Worm (Caenorhabditis elegans) whole organism, young adult: ENCODE results near the gene T26H5.11.

ENCODE experiments used
- B0035.1 ChIP-seq: sonication (generic microtip); optimal IDR thresholded peaks from 2 replicates; lab custom pipeline; 2016; ENCODE audit warnings: missing genetic modification characterization, mild to moderate bottlenecking, missing compliant biosample characterization, missing genotype, missing genetic modification reagents
- B0336.3 ChIP-seq: fragments of 200-800 bp; sonication (Bioruptor generic); IDR thresholded peaks from 2 replicates; pipeline ENCODE4 v1.3.6; 2022; ENCODE audit warnings: missing genetic modification characterization, missing compliant biosample characterization
- D2030.7 ChIP-seq: fragments of 200-800 bp; sonication (Bioruptor generic); IDR thresholded peaks from 2 replicates; pipeline ENCODE4 v1.3.6; 2022; ENCODE audit warnings: missing genetic modification reagents, missing genetic modification characterization, missing compliant biosample characterization
- F39B2.1 ChIP-seq: fragments of 200-800 bp; sonication (Bioruptor generic); IDR thresholded peaks from 2 replicates; pipeline ENCODE4 v1.3.6; 2022; ENCODE audit warnings: missing genetic modification reagents, missing genetic modification characterization, missing compliant biosample characterization
- F49E8.2 ChIP-seq: sonication (generic microtip); optimal IDR thresholded peaks from 3 replicates; lab custom pipeline; 2017; ENCODE audit warnings: missing genetic modification characterization, mild to moderate bottlenecking, missing compliant biosample characterization, antibody characterized with exemption, moderate library complexity; ENCODE audit not compliant: insufficient read depth
- F55B11.4 ChIP-seq: sonication (generic microtip); optimal IDR thresholded peaks from 2 replicates; lab custom pipeline; 2016; ENCODE audit warnings: missing compliant biosample characterization, missing genetic modification characterization, borderline replicate concordance; ENCODE audit not compliant: insufficient read depth
- F57A8.1 ChIP-seq: fragments of 200-800 bp; sonication (Bioruptor generic); optimal IDR thresholded peaks from 2 replicates; lab custom pipeline; 2018; ENCODE audit warnings: mild to moderate bottlenecking, missing genetic modification characterization, moderate library complexity, missing compliant biosample characterization
- F57C9.4 ChIP-seq: sonication (generic microtip); optimal IDR thresholded peaks from 2 replicates; lab custom pipeline; 2017; ENCODE audit warnings: mild to moderate bottlenecking, missing genetic modification characterization, missing compliant biosample characterization
- K12H6.12 ChIP-seq: fragments of 200-800 bp; sonication (Bioruptor generic); optimal IDR thresholded peaks from 2 replicates; lab custom pipeline; 2018; ENCODE audit warnings: mild to moderate bottlenecking, missing genetic modification characterization, missing compliant biosample characterization
- T26A5.8 ChIP-seq: sonication (generic microtip); optimal IDR thresholded peaks from 2 replicates; lab custom pipeline; 2016; ENCODE audit warnings: missing genetic modification characterization, missing compliant biosample characterization
- Y56A3A.18 ChIP-seq: fragments of 200-800 bp; sonication (Bioruptor generic); IDR thresholded peaks from 2 replicates; pipeline ENCODE4 v1.3.6; 2022; ENCODE audit warnings: missing genetic modification reagents, missing genetic modification characterization, missing compliant biosample characterization
- Y67H2A.10 ChIP-seq: fragments of 200-800 bp; sonication (Bioruptor generic); conservative IDR thresholded peaks from 2 replicates; pipeline ENCODE4 v1.3.6; 2022; ENCODE audit warnings: missing genetic modification reagents, missing genetic modification characterization, missing compliant biosample characterization
- ama-1 ChIP-seq, 3 experiments: fragments of 150-350 bp in 1 of 3; sonication (generic microtip) in 2 of 3; optimal IDR thresholded peaks; 2 replicates each; lab custom pipeline; 2014 to 2018; ENCODE audit warnings: missing biosample characterization in 2 of 3, missing genetic modification characterization in 2 of 3, missing genetic modification reagents in 2 of 3
- attf-3 ChIP-seq: fragments of 200-800 bp; sonication (Bioruptor generic); conservative IDR thresholded peaks from 2 replicates; pipeline ENCODE4 v1.3.6; 2022; ENCODE audit warnings: missing genetic modification reagents, missing genetic modification characterization, missing compliant biosample characterization
- attf-5 ChIP-seq: fragments of 200-800 bp; sonication (Bioruptor generic); optimal IDR thresholded peaks from 2 replicates; lab custom pipeline; 2018; ENCODE audit warnings: mild to moderate bottlenecking, missing genetic modification characterization, missing compliant biosample characterization
- attf-6 ChIP-seq: fragments of 200-800 bp; sonication (Bioruptor generic); IDR thresholded peaks from 2 replicates; pipeline ENCODE4 v1.3.6; 2022; ENCODE audit warnings: missing genetic modification reagents, missing genetic modification characterization, missing compliant biosample characterization
- cebp-2 ChIP-seq: fragments of 200-800 bp; sonication (Bioruptor generic); IDR thresholded peaks from 2 replicates; pipeline ENCODE4 v1.3.6; 2022; ENCODE audit warnings: missing genetic modification characterization, missing compliant biosample characterization
- ceh-100 ChIP-seq: fragments of 200-800 bp; sonication (Bioruptor generic); IDR thresholded peaks from 2 replicates; pipeline ENCODE4 v1.3.6; 2022; ENCODE audit warnings: missing genetic modification reagents, missing genetic modification characterization, missing compliant biosample characterization
- ceh-58 ChIP-seq: fragments of 200-800 bp; sonication (Bioruptor generic); IDR thresholded peaks from 2 replicates; pipeline ENCODE4 v1.3.6; 2022; ENCODE audit warnings: missing genetic modification characterization, missing compliant biosample characterization
- gei-17 ChIP-seq: fragments of 200-800 bp; sonication (Bioruptor generic); optimal IDR thresholded peaks from 2 replicates; lab custom pipeline; 2018; ENCODE audit warnings: mild to moderate bottlenecking, missing genetic modification characterization, missing compliant biosample characterization
- him-1 ChIP-seq: sonication (generic microtip); optimal IDR thresholded peaks from 2 replicates; lab custom pipeline; 2016; ENCODE audit warnings: missing genotype, missing genetic modification reagents, missing genetic modification characterization, missing compliant biosample characterization
- hlh-12 ChIP-seq: sonication (generic microtip); optimal IDR thresholded peaks from 2 replicates; lab custom pipeline; 2016; ENCODE audit warnings: missing genetic modification characterization, missing compliant biosample characterization
- hlh-26 ChIP-seq: fragments of 200-800 bp; sonication (Bioruptor generic); conservative IDR thresholded peaks from 2 replicates; pipeline ENCODE4 v1.3.6; 2022; ENCODE audit warnings: missing genetic modification reagents, missing genetic modification characterization, missing compliant biosample characterization
- hmg-1.2 ChIP-seq: fragments of 200-800 bp; sonication (Bioruptor generic); IDR thresholded peaks from 2 replicates; pipeline ENCODE4 v1.3.6; 2022; ENCODE audit warnings: missing genetic modification reagents, missing genetic modification characterization, missing compliant biosample characterization
- hsf-1 ChIP-seq: fragments of 200-800 bp; sonication (Bioruptor generic); IDR thresholded peaks from 2 replicates; pipeline ENCODE4 v1.3.6; 2022; ENCODE audit warnings: missing genetic modification reagents, missing genetic modification characterization, missing compliant biosample characterization
- lag-1 ChIP-seq: fragments of 200-800 bp; sonication (Bioruptor generic); IDR thresholded peaks from 2 replicates; pipeline ENCODE4 v1.3.6; 2022; ENCODE audit warnings: missing genetic modification reagents, missing genetic modification characterization, missing compliant biosample characterization
- let-526 ChIP-seq: fragments of 200-800 bp; sonication (Bioruptor generic); IDR thresholded peaks from 2 replicates; pipeline ENCODE4 v1.3.6; 2022; ENCODE audit warnings: missing genetic modification reagents, missing genetic modification characterization, missing compliant biosample characterization
- lin-35 ChIP-seq, 3 experiments: fragments of 150-350 bp in 2 of 3; sonication (generic microtip) in 1 of 3; optimal IDR thresholded peaks; 2 replicates each; lab custom pipeline; 2014 to 2018; ENCODE audit warnings: missing biosample characterization in 3 of 3, missing genetic modification characterization in 3 of 3, missing genetic modification reagents in 3 of 3
- lin-40 ChIP-seq: sonication (generic microtip); optimal IDR thresholded peaks from 2 replicates; lab custom pipeline; 2016; ENCODE audit warnings: missing genetic modification characterization, mild to moderate bottlenecking, missing compliant biosample characterization, missing genotype, missing genetic modification reagents
- lir-1 ChIP-seq: fragments of 200-800 bp; sonication (Bioruptor generic); conservative IDR thresholded peaks from 2 replicates; pipeline ENCODE4 v1.3.6; 2022; ENCODE audit warnings: missing genetic modification reagents, missing genetic modification characterization, missing compliant biosample characterization
- madf-3 ChIP-seq: fragments of 200-800 bp; sonication (Bioruptor generic); IDR thresholded peaks from 2 replicates; pipeline ENCODE4 v1.3.6; 2022; ENCODE audit warnings: missing genetic modification reagents, missing genetic modification characterization, missing compliant biosample characterization
- madf-8 ChIP-seq: fragments of 200-800 bp; sonication (Bioruptor generic); conservative IDR thresholded peaks from 2 replicates; pipeline ENCODE4 v1.3.6; 2022; ENCODE audit warnings: missing genetic modification reagents, missing genetic modification characterization, missing compliant biosample characterization
- mcd-1 ChIP-seq: fragments of 200-800 bp; sonication (Bioruptor generic); IDR thresholded peaks from 2 replicates; pipeline ENCODE4 v1.3.6; 2022; ENCODE audit warnings: missing genetic modification reagents, missing genetic modification characterization, missing compliant biosample characterization
- nfya-1 ChIP-seq: sonication (generic microtip); optimal IDR thresholded peaks from 2 replicates; lab custom pipeline; 2017; ENCODE audit warnings: antibody characterized with exemption, missing compliant biosample characterization, missing genetic modification characterization, borderline replicate concordance; ENCODE audit not compliant: insufficient read depth
- nhr-80 ChIP-seq: sonication (generic microtip); optimal IDR thresholded peaks from 2 replicates; lab custom pipeline; 2016; ENCODE audit warnings: missing genetic modification characterization, missing compliant biosample characterization
- pbrm-1 ChIP-seq: fragments of 200-800 bp; sonication (Bioruptor generic); IDR thresholded peaks from 2 replicates; pipeline ENCODE4 v1.3.6; 2022; ENCODE audit warnings: missing genetic modification reagents, missing genetic modification characterization, missing compliant biosample characterization
- rcor-1 ChIP-seq: fragments of 200-800 bp; sonication (Bioruptor generic); IDR thresholded peaks from 2 replicates; pipeline ENCODE4 v1.3.6; 2022; ENCODE audit warnings: missing genetic modification reagents, missing genetic modification characterization, missing compliant biosample characterization
- repo-1 ChIP-seq: sonication (generic microtip); optimal IDR thresholded peaks from 2 replicates; lab custom pipeline; 2017; ENCODE audit warnings: mild to moderate bottlenecking, missing genetic modification characterization, missing compliant biosample characterization
- snpc-1.3 ChIP-seq: sonication (generic microtip); optimal IDR thresholded peaks from 2 replicates; lab custom pipeline; 2017; ENCODE audit warnings: missing genetic modification characterization, mild to moderate bottlenecking, missing compliant biosample characterization, antibody characterized with exemption, moderate library complexity, missing genotype, missing genetic modification reagents; ENCODE audit not compliant: insufficient read depth
- snpc-4 ChIP-seq, 5 experiments: fragments of 150-350 bp in 1 of 5; sonication (generic microtip) in 4 of 5; optimal IDR thresholded peaks; 2 replicates each; lab custom pipeline; 2014 to 2018; ENCODE audit warnings: missing genetic modification characterization in 5 of 5, missing biosample characterization in 3 of 5, antibody characterized with exemption in 2 of 5, mild to moderate bottlenecking in 2 of 5, missing compliant biosample characterization in 2 of 5, missing genotype in 2 of 5, moderate library complexity in 2 of 5, missing genetic modification reagents in 1 of 5
- tbp1 ChIP-seq: fragments of 200-800 bp; sonication (Bioruptor generic); optimal IDR thresholded peaks from 2 replicates; lab custom pipeline; 2018; ENCODE audit warnings: mild to moderate bottlenecking, missing genetic modification characterization, missing compliant biosample characterization
- unc-62 ChIP-seq: fragments of 150-350 bp; optimal IDR thresholded peaks from 2 replicates; lab custom pipeline; 2014; ENCODE audit warnings: missing biosample characterization, missing genetic modification reagents, missing genetic modification characterization
- zfh-2 ChIP-seq: fragments of 200-800 bp; sonication (Bioruptor generic); conservative IDR thresholded peaks from 2 replicates; pipeline ENCODE4 v1.3.6; 2022; ENCODE audit warnings: missing genetic modification reagents, missing genetic modification characterization, missing compliant biosample characterization
- zim-3 ChIP-seq: sonication (generic microtip); optimal IDR thresholded peaks from 2 replicates; lab custom pipeline; 2017; ENCODE audit warnings: mild to moderate bottlenecking, missing genetic modification characterization, moderate library complexity, missing compliant biosample characterization
- ztf-18 ChIP-seq: sonication (generic microtip); optimal IDR thresholded peaks from 2 replicates; lab custom pipeline; 2016; ENCODE audit warnings: missing genotype, mild to moderate bottlenecking, missing genetic modification characterization, missing compliant biosample characterization
- ztf-3 ChIP-seq: fragments of 200-800 bp; sonication (Bioruptor generic); optimal IDR thresholded peaks from 2 replicates; lab custom pipeline; 2018; ENCODE audit warnings: mild to moderate bottlenecking, missing genetic modification characterization, missing compliant biosample characterization
- ztf-6 ChIP-seq: fragments of 200-800 bp; sonication (Bioruptor generic); IDR thresholded peaks from 2 replicates; pipeline ENCODE4 v1.3.6; 2022; ENCODE audit warnings: missing genetic modification reagents, missing genetic modification characterization, missing compliant biosample characterization

Gene T26H5.11

ce11 chrV:15480505-15481075 lies 36.5 kb upstream of the T26H5.11 start (continued):
- TF ChIP-seq lir-1 (GFP tag; lab: Robert Waterston, UW) (no peak), hmg-1.2 (peak; percentile 28), zim-3 (tag; lab: Kevin White, UChicago) (no peak), attf-5 (GFP tag; lab: Kevin White, UChicago) (no peak), K12H6.12 (tag; lab: Kevin White, UChicago) (no peak), hlh-12 (tag; lab: Kevin White, UChicago) (no peak), madf-8 (GFP tag; lab: Robert Waterston, UW) (no peak), rcor-1 (peak; percentile 26; the same call in 1 of the 2 replicates), ztf-3 (GFP tag; lab: Kevin White, UChicago) (no peak), ceh-58 (no peak), F55B11.4 (tag; lab: Kevin White, UChicago) (no peak), cebp-2 (no peak), ama-1 (optimal IDR thresholded peaks at IDR 0.05; lab: Kevin White, UChicago) (no peak), ama-1 (GFP tag; optimal IDR thresholded peaks at IDR 0.05; lab: Kevin White, UChicago) (peak in 1 of 2 experiments; percentile 47), hlh-26 (GFP tag; lab: Robert Waterston, UW) (no peak), lag-1 (GFP tag; lab: Robert Waterston, UW) (no peak), snpc-4 (GFP tag; optimal IDR thresholded peaks at IDR 0.05; lab: Kevin White, UChicago) (peak; percentile 11), snpc-4 (tag; optimal IDR thresholded peaks at IDR 0.05; lab: Kevin White, UChicago) (no peak), ztf-6 (GFP tag; lab: Robert Waterston, UW) (no peak), ztf-18 (tag; lab: Kevin White, UChicago) (peak; percentile 29), D2030.7 (GFP tag; lab: Robert Waterston, UW) (peak; percentile 40), let-526 (GFP tag; lab: Robert Waterston, UW) (no peak), tbp1 (GFP tag; lab: Kevin White, UChicago) (peak; percentile 86), F39B2.1 (no peak), Y67H2A.10 (GFP tag; lab: Robert Waterston, UW) (no peak), nfya-1 (tag; lab: Kevin White, UChicago) (no peak), attf-3 (no peak), zfh-2 (GFP tag; lab: Robert Waterston, UW) (no peak), attf-6 (GFP tag; lab: Robert Waterston, UW) (no peak), F57C9.4 (tag; lab: Kevin White, UChicago) (no peak), B0336.3 (GFP tag; lab: Robert Waterston, UW) (no peak), F49E8.2 (no peak), lin-35 (GFP tag; optimal IDR thresholded peaks at IDR 0.05; lab: Kevin White, UChicago) (no peak), T26A5.8 (no peak), nhr-80 (no peak), lin-40 (tag; lab: Kevin White, UChicago) (no peak), pbrm-1 (GFP tag; lab: Robert Waterston, UW) (no peak), snpc-1.3 (tag; lab: Kevin White, UChicago) (no peak), unc-62 (GFP tag; lab: Kevin White, UChicago) (no peak), hsf-1 (GFP tag; lab: Robert Waterston, UW) (0 out of 2 replicates have a peak, but pooled peaks have one; percentile 42), him-1 (tag; lab: Kevin White, UChicago) (peak; percentile 57), gei-17 (no peak), repo-1 (no peak), F57A8.1 (GFP tag; lab: Kevin White, UChicago) (no peak), ceh-100 (GFP tag; lab: Robert Waterston, UW) (no peak), mcd-1 (GFP tag; lab: Robert Waterston, UW) (no peak), B0035.1 (tag; lab: Kevin White, UChicago) (no peak), madf-3 (GFP tag; lab: Robert Waterston, UW) (no peak), Y56A3A.18 (GFP tag; lab: Robert Waterston, UW) (no peak)
